Fruit fly (Drosophila melanogaster): ENCODE results near the gene CG13010.

Gene CG13010

DNA sequence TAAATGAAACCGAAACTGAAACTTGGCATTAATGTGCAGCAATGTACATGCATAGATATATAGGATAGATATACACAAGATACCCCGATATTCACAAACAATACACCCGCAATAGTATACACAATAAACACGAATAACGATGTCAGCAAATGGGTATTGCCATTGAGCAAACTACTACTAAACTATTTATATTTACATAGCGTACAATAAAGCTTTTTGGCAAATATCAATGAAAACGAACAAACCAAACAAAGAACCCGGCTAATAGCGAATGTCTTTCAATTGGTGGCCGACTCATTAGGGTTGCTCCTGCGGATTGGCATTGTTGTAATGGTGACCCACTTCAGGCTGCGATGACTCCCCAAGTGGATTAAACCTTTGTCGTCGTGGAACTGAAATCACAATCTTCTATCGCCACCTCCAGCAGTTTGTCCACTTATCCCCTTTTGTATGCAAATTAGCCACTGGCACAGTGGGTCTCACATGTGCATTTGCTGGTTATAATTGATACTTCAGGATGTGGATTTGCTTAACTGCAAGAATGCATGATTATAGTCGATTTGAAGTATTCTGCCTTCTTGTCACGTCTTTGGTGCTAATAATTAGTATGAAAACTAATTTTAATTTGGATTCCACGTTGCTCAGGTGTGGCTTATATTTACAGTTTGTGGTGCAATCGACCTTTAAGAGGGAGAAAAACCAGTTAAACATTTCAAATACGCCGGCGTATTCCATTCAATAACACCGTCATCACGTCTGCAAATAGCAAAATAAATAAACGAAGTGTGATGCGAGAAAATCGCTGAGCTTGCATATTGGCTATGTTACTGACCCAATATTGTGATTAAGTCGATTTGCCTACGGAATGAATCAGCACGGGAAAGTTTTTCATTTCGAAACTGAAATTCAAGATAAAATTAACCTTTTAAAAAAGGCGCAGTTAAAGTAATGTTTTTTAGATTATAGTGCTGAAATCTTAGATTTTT, 28.4 kb downstream of the CG13010 start (continued):
- TF ChIP-seq Hr3 (GFP tag; optimal IDR thresholded peaks at IDR 0.05) (peak; percentile 67), CG17829 (tag; optimal IDR thresholded peaks at IDR 0.05) (no peak), Dll (GFP tag; IDR thresholded peaks at IDR 0.05; ENCODE audit: partially characterized antibody) (no peak), CG33557 (GFP tag; optimal IDR thresholded peaks at IDR 0.05) (no peak), luna (GFP tag; optimal IDR thresholded peaks at IDR 0.05) (peak; percentile 3), pum (GFP tag; optimal IDR thresholded peaks at IDR 0.05) (peak; percentile 67), NC2β (GFP tag; optimal IDR thresholded peaks at IDR 0.05) (no peak), odd (GFP tag; optimal IDR thresholded peaks at IDR 0.05) (no peak), Optix (GFP tag; IDR thresholded peaks at IDR 0.05) (peak; percentile 86), eyg (GFP tag; optimal IDR thresholded peaks at IDR 0.05) (peak; percentile 36), Lpt (GFP tag; optimal IDR thresholded peaks at IDR 0.05) (no peak), CG11093 (GFP tag; IDR thresholded peaks at IDR 0.05) (no peak), scrt (GFP tag; optimal IDR thresholded peaks at IDR 0.05) (no peak), Camta (GFP tag; optimal IDR thresholded peaks at IDR 0.05) (peak; percentile 85), Ssrp (tag; optimal IDR thresholded peaks at IDR 0.05) (peak; percentile 3), Lhr (GFP tag; optimal IDR thresholded peaks at IDR 0.05) (no peak), fd64A (GFP tag; optimal IDR thresholded peaks at IDR 0.05) (no peak), fru (optimal IDR thresholded peaks at IDR 0.05) (no peak), Xrp1 (GFP tag; IDR thresholded peaks at IDR 0.05) (peak; percentile 66), zen (tag; optimal IDR thresholded peaks at IDR 0.05) (no peak), ci (GFP tag; IDR thresholded peaks at IDR 0.05) (peak; percentile 77), CG17328 (GFP tag; IDR thresholded peaks at IDR 0.05) (0 out of 2 replicates have a peak, but pooled peaks have one; percentile 5), CG17385 (GFP tag; optimal IDR thresholded peaks at IDR 0.05) (peak; percentile 19), E2f1 (GFP tag; IDR thresholded peaks at IDR 0.05) (0 out of 2 replicates have a peak, but pooled peaks have one; percentile 35), insv (GFP tag; optimal IDR thresholded peaks at IDR 0.05) (no peak), CG9797 (GFP tag; optimal IDR thresholded peaks at IDR 0.05) (no peak), CG9727 (GFP tag; optimal IDR thresholded peaks at IDR 0.05) (peak; percentile 37), her (GFP tag; optimal IDR thresholded peaks at IDR 0.05) (no peak), Pdp1 (GFP tag; optimal IDR thresholded peaks at IDR 0.05) (peak; percentile 78 to 83), CG1024 (GFP tag; IDR thresholded peaks at IDR 0.05) (no peak), pzg (GFP tag; optimal IDR thresholded peaks at IDR 0.05) (no peak), sim (GFP tag; IDR thresholded peaks at IDR 0.05) (0 out of 2 replicates have a peak, but pooled peaks have one; percentile 14), CG8359 (GFP tag; optimal IDR thresholded peaks at IDR 0.05; ENCODE audit: borderline replicate concordance) (no peak), CG10274 (GFP tag; optimal IDR thresholded peaks at IDR 0.05) (no peak), ftz-f1 (GFP tag; optimal IDR thresholded peaks at IDR 0.05) (peak; percentile 10), mirr (GFP tag; optimal IDR thresholded peaks at IDR 0.05) (no peak), Jarid2 (GFP tag; optimal IDR thresholded peaks at IDR 0.05) (no peak), MESR4 (GFP tag; optimal IDR thresholded peaks at IDR 0.05) (no peak), CG32772 (GFP tag; IDR thresholded peaks at IDR 0.05) (peak; percentile 42; the same call in 1 of the 2 replicates), CG3065 (GFP tag; optimal IDR thresholded peaks at IDR 0.05) (no peak), CG7786 (GFP tag; optimal IDR thresholded peaks at IDR 0.05) (no peak), MTF-1 (GFP tag; optimal IDR thresholded peaks at IDR 0.05; ENCODE audit: borderline replicate concordance) (peak; percentile 3), caup (GFP tag; optimal IDR thresholded peaks at IDR 0.05; ENCODE audit: severe bottlenecking) (no peak), CG4404 (GFP tag; IDR thresholded peaks at IDR 0.05) (no peak), p53 (GFP tag; optimal IDR thresholded peaks at IDR 0.05) (peak; percentile 27), CG12659 (GFP tag; optimal IDR thresholded peaks at IDR 0.05) (peak; percentile 16), ash1 (GFP tag; optimal IDR thresholded peaks at IDR 0.05) (no peak), CTCF (GFP tag; optimal IDR thresholded peaks at IDR 0.05) (peak; percentile 22), CG7556 (GFP tag; optimal IDR thresholded peaks at IDR 0.05) (no peak)

Data from whole organism, embryonic.